Worm (Caenorhabditis elegans) whole organism, L1 larva: Measurements from ENCODE around the gene gldi-3.

Experiments used
- C04F5.9 ChIP-seq: sonication (generic microtip); optimal IDR thresholded peaks from 2 replicates; lab custom pipeline; 2016; ENCODE audit warnings: missing genetic modification characterization, missing compliant biosample characterization
- C34B4.2 ChIP-seq: sonication (generic microtip); optimal IDR thresholded peaks from 2 replicates; lab custom pipeline; 2017; ENCODE audit warnings: mild to moderate bottlenecking, missing genetic modification characterization, missing compliant biosample characterization
- F16B12.6 ChIP-seq: fragments of 150-350 bp; optimal IDR thresholded peaks from 2 replicates; lab custom pipeline; 2014; ENCODE audit warnings: missing biosample characterization, missing genetic modification characterization
- Y116A8C.19 ChIP-seq: sonication (generic microtip); optimal IDR thresholded peaks from 2 replicates; lab custom pipeline; 2016; ENCODE audit warnings: missing compliant biosample characterization, missing genetic modification characterization, borderline replicate concordance
- aha-1 ChIP-seq: fragments of 150-350 bp; optimal IDR thresholded peaks from 2 replicates; lab custom pipeline; 2014; ENCODE audit warnings: missing biosample characterization, missing genetic modification characterization
- alr-1 ChIP-seq: fragments of 200-800 bp; sonication (Bioruptor generic); optimal IDR thresholded peaks from 2 replicates; lab custom pipeline; 2018; ENCODE audit warnings: borderline replicate concordance, mild to moderate bottlenecking, missing genetic modification characterization, missing compliant biosample characterization
- blmp-1 ChIP-seq: fragments of 150-350 bp; optimal IDR thresholded peaks from 2 replicates; lab custom pipeline; 2014; ENCODE audit warnings: missing biosample characterization, missing genetic modification characterization
- ceh-63 ChIP-seq: fragments of 200-800 bp; sonication (Bioruptor generic); optimal IDR thresholded peaks from 2 replicates; lab custom pipeline; 2018; ENCODE audit warnings: mild to moderate bottlenecking, missing genetic modification characterization, missing compliant biosample characterization
- ceh-8 ChIP-seq: fragments of 200-800 bp; sonication (Bioruptor generic); optimal IDR thresholded peaks from 2 replicates; lab custom pipeline; 2018; ENCODE audit warnings: mild to moderate bottlenecking, missing genetic modification characterization, moderate library complexity, missing compliant biosample characterization
- ceh-82 ChIP-seq, 3 experiments: fragments of 150-350 bp in 1 of 3; sonication (generic microtip) in 2 of 3; optimal IDR thresholded peaks; 2 replicates each; lab custom pipeline; 2014 to 2017; ENCODE audit warnings: missing biosample characterization in 3 of 3, missing genetic modification characterization in 3 of 3
- ceh-88 ChIP-seq: fragments of 200-800 bp; sonication (Bioruptor generic); IDR thresholded peaks from 2 replicates; pipeline ENCODE4 v1.3.6; 2022; ENCODE audit warnings: missing genetic modification characterization, missing compliant biosample characterization
- dpl-1 ChIP-seq, 3 experiments: fragments of 150-350 bp in 2 of 3; sonication (generic microtip) in 1 of 3; optimal IDR thresholded peaks; 2 replicates each; lab custom pipeline; 2014 to 2017; ENCODE audit warnings: missing biosample characterization in 3 of 3, missing genetic modification characterization in 3 of 3, missing genetic modification reagents in 3 of 3
- efl-3 ChIP-seq: fragments of 200-800 bp; sonication (Bioruptor generic); optimal IDR thresholded peaks from 2 replicates; lab custom pipeline; 2018; ENCODE audit warnings: mild to moderate bottlenecking, missing genetic modification characterization, missing compliant biosample characterization
- elt-2 ChIP-seq: sonication (generic microtip); optimal IDR thresholded peaks from 2 replicates; lab custom pipeline; 2016; ENCODE audit warnings: missing genetic modification characterization, mild to moderate bottlenecking, inconsistent platforms, missing compliant biosample characterization, missing genetic modification reagents
- elt-3 ChIP-seq, 6 experiments: fragments of 150-350 bp in 1 of 6; sonication (generic microtip); optimal IDR thresholded peaks; 2 replicates each; lab custom pipeline; 2017 to 2018; ENCODE audit warnings: missing biosample characterization in 6 of 6, missing genetic modification characterization in 6 of 6, inconsistent platforms in 1 of 6
- fkh-10 ChIP-seq: sonication (generic microtip); optimal IDR thresholded peaks from 2 replicates; lab custom pipeline; 2017; ENCODE audit warnings: missing biosample characterization, missing genetic modification reagents, missing genetic modification characterization
- fkh-4 ChIP-seq: sonication (generic microtip); optimal IDR thresholded peaks from 2 replicates; lab custom pipeline; 2016; ENCODE audit warnings: missing compliant biosample characterization, missing genetic modification characterization, borderline replicate concordance
- fkh-8 ChIP-seq: sonication (generic microtip); optimal IDR thresholded peaks from 2 replicates; lab custom pipeline; 2016; ENCODE audit warnings: mild to moderate bottlenecking, missing genetic modification characterization, missing compliant biosample characterization
- fos-1 ChIP-seq: fragments of 150-350 bp; optimal IDR thresholded peaks from 2 replicates; lab custom pipeline; 2014; ENCODE audit warnings: missing biosample characterization, missing genetic modification characterization
- hlh-4 ChIP-seq: sonication (generic microtip); optimal IDR thresholded peaks from 2 replicates; lab custom pipeline; 2016; ENCODE audit warnings: mild to moderate bottlenecking, missing genetic modification characterization, missing compliant biosample characterization
- hpl-2 ChIP-seq: fragments of 150-350 bp; optimal IDR thresholded peaks from 2 replicates; lab custom pipeline; 2014; ENCODE audit warnings: missing biosample characterization, missing genetic modification reagents, missing genetic modification characterization
- isw-1 ChIP-seq: fragments of 200-800 bp; sonication (Bioruptor generic); IDR thresholded peaks from 2 replicates; pipeline ENCODE4 v1.3.6; 2022; ENCODE audit warnings: missing genetic modification characterization, missing compliant biosample characterization
- lin-14 ChIP-seq: fragments of 200-800 bp; sonication (Bioruptor generic); optimal IDR thresholded peaks from 2 replicates; lab custom pipeline; 2018; ENCODE audit warnings: mild to moderate bottlenecking, missing genetic modification characterization, moderate library complexity, missing compliant biosample characterization
- lin-39 ChIP-seq: fragments of 150-350 bp; optimal IDR thresholded peaks from 2 replicates; lab custom pipeline; 2014; ENCODE audit warnings: missing biosample characterization, missing genetic modification reagents, missing genetic modification characterization
- lir-3 ChIP-seq: sonication (generic microtip); optimal IDR thresholded peaks from 2 replicates; lab custom pipeline; 2016; ENCODE audit warnings: mild to moderate bottlenecking, missing genetic modification characterization, moderate library complexity, missing compliant biosample characterization; ENCODE audit not compliant: poor library complexity
- mdl-1 ChIP-seq, 2 experiments: fragments of 150-350 bp; optimal IDR thresholded peaks; 2 replicates each; lab custom pipeline; 2014 to 2017; ENCODE audit warnings: missing biosample characterization in 2 of 2, missing genetic modification characterization in 2 of 2, inconsistent platforms in 1 of 2
- mef-2 ChIP-seq: fragments of 150-350 bp; optimal IDR thresholded peaks from 2 replicates; lab custom pipeline; 2014; ENCODE audit warnings: missing biosample characterization, missing genetic modification characterization
- nhr-11 ChIP-seq: fragments of 150-350 bp; optimal IDR thresholded peaks from 2 replicates; lab custom pipeline; 2014; ENCODE audit warnings: missing biosample characterization, missing genetic modification characterization
- nhr-19 ChIP-seq: fragments of 200-800 bp; sonication (Bioruptor generic); conservative IDR thresholded peaks from 2 replicates; pipeline ENCODE4 v1.3.6; 2022; ENCODE audit warnings: missing genetic modification characterization, missing compliant biosample characterization
- nhr-28 ChIP-seq: fragments of 150-350 bp; optimal IDR thresholded peaks from 2 replicates; lab custom pipeline; 2014; ENCODE audit warnings: missing biosample characterization, missing genetic modification characterization
- nhr-47 ChIP-seq: sonication (generic microtip); optimal IDR thresholded peaks from 2 replicates; lab custom pipeline; 2016; ENCODE audit warnings: mild to moderate bottlenecking, missing genetic modification characterization, moderate library complexity, missing compliant biosample characterization
- nhr-76 ChIP-seq: sonication (generic microtip); optimal IDR thresholded peaks from 2 replicates; lab custom pipeline; 2017; ENCODE audit warnings: missing biosample characterization, missing genetic modification characterization
- nhr-77 ChIP-seq: fragments of 150-350 bp; optimal IDR thresholded peaks from 2 replicates; lab custom pipeline; 2014; ENCODE audit warnings: missing biosample characterization, missing genetic modification characterization
- nhr-84 ChIP-seq: sonication (generic microtip); optimal IDR thresholded peaks from 2 replicates; lab custom pipeline; 2017; ENCODE audit warnings: missing biosample characterization, missing genetic modification characterization
- pag-3 ChIP-seq: sonication (generic microtip); optimal IDR thresholded peaks from 2 replicates; lab custom pipeline; 2017; ENCODE audit warnings: missing genetic modification characterization, mild to moderate bottlenecking, missing compliant biosample characterization, antibody characterized with exemption, borderline replicate concordance; ENCODE audit not compliant: insufficient read depth
- pax-3 ChIP-seq: fragments of 200-800 bp; sonication (Bioruptor generic); optimal IDR thresholded peaks from 2 replicates; lab custom pipeline; 2018; ENCODE audit warnings: mild to moderate bottlenecking, missing genetic modification characterization, moderate library complexity, missing compliant biosample characterization
- rnt-1 ChIP-seq: sonication (generic microtip); optimal IDR thresholded peaks from 2 replicates; lab custom pipeline; 2016; ENCODE audit warnings: mild to moderate bottlenecking, missing genetic modification characterization, moderate library complexity, missing compliant biosample characterization
- skn-1 ChIP-seq: fragments of 150-350 bp; optimal IDR thresholded peaks from 2 replicates; lab custom pipeline; 2014; ENCODE audit warnings: missing biosample characterization, missing genetic modification characterization
- snpc-4 ChIP-seq: fragments of 150-350 bp; optimal IDR thresholded peaks from 2 replicates; lab custom pipeline; 2014; ENCODE audit warnings: missing biosample characterization, missing genetic modification characterization
- snu-23 ChIP-seq: sonication (generic microtip); optimal IDR thresholded peaks from 2 replicates; lab custom pipeline; 2016; ENCODE audit warnings: missing genetic modification characterization, missing compliant biosample characterization
- sox-4 ChIP-seq: sonication (generic microtip); optimal IDR thresholded peaks from 2 replicates; lab custom pipeline; 2016; ENCODE audit warnings: missing genetic modification characterization, missing compliant biosample characterization
- sptf-1 ChIP-seq: fragments of 150-350 bp; optimal IDR thresholded peaks from 2 replicates; lab custom pipeline; 2014; ENCODE audit warnings: missing biosample characterization, missing genetic modification characterization
- sup-37 ChIP-seq: fragments of 200-800 bp; sonication (Bioruptor generic); optimal IDR thresholded peaks from 2 replicates; lab custom pipeline; 2018; ENCODE audit warnings: mild to moderate bottlenecking, missing genetic modification characterization, missing compliant biosample characterization
- swsn-7 ChIP-seq: sonication (generic microtip); optimal IDR thresholded peaks from 2 replicates; lab custom pipeline; 2016; ENCODE audit warnings: missing genetic modification characterization, missing compliant biosample characterization
- tbx-2 ChIP-seq: sonication (generic microtip); optimal IDR thresholded peaks from 2 replicates; lab custom pipeline; 2016; ENCODE audit warnings: missing genetic modification characterization, missing compliant biosample characterization
- unc-30 ChIP-seq: sonication (generic microtip); optimal IDR thresholded peaks from 2 replicates; lab custom pipeline; 2017; ENCODE audit warnings: missing biosample characterization, missing genetic modification characterization
- unc-62 ChIP-seq: fragments of 150-350 bp; optimal IDR thresholded peaks from 2 replicates; lab custom pipeline; 2014; ENCODE audit warnings: missing biosample characterization, missing genetic modification reagents, missing genetic modification characterization
- unc-86 ChIP-seq: sonication (generic microtip); optimal IDR thresholded peaks from 2 replicates; lab custom pipeline; 2016; ENCODE audit warnings: missing genetic modification characterization, missing compliant biosample characterization
- zip-4 ChIP-seq: fragments of 200-800 bp; sonication (Bioruptor generic); optimal IDR thresholded peaks from 2 replicates; lab custom pipeline; 2018; ENCODE audit warnings: mild to moderate bottlenecking, missing genetic modification characterization, moderate library complexity, missing compliant biosample characterization
- ztf-11 ChIP-seq, 2 experiments: sonication (generic microtip); optimal IDR thresholded peaks; 2 replicates each; lab custom pipeline; 2016 to 2017; ENCODE audit warnings: missing genetic modification characterization in 2 of 2, missing biosample characterization in 1 of 2, missing compliant biosample characterization in 1 of 2
- ztf-4 ChIP-seq: fragments of 150-350 bp; optimal IDR thresholded peaks from 2 replicates; lab custom pipeline; 2014; ENCODE audit warnings: missing biosample characterization, missing genetic modification characterization

gldi-3 gene

ce11 chrII:9283668-9284357, 3.9 kb upstream of the gldi-3 start (continued):
- TF ChIP-seq fkh-10 (GFP tag; lab: Kevin White, UChicago): no peak
- TF ChIP-seq ztf-4 (tag; lab: Kevin White, UChicago): peak; percentile 48
- TF ChIP-seq aha-1: no peak
- TF ChIP-seq hpl-2 (GFP tag; lab: Kevin White, UChicago): no peak
- TF ChIP-seq lin-14 (GFP tag; lab: Kevin White, UChicago): peak; percentile 95
- peak; percentile 79 for TF ChIP-seq nhr-11
- no peak for TF ChIP-seq nhr-77
- no peak for TF ChIP-seq ceh-82 (tag; optimal IDR thresholded peaks at IDR 0.05; lab: Kevin White, UChicago)
- no peak for TF ChIP-seq sptf-1 (tag; lab: Kevin White, UChicago)
- TF ChIP-seq sup-37 (GFP tag; lab: Kevin White, UChicago): no peak
- peak; percentile 86 for TF ChIP-seq nhr-19 (GFP tag; lab: Robert Waterston, UW)
- TF ChIP-seq nhr-28: no peak
- no peak for TF ChIP-seq nhr-76 (tag; lab: Kevin White, UChicago)
- TF ChIP-seq lir-3: peak; percentile 69
- TF ChIP-seq Y116A8C.19: no peak
- TF ChIP-seq fos-1 (tag; lab: Kevin White, UChicago): no peak
- TF ChIP-seq snpc-4 (tag; lab: Kevin White, UChicago): no peak
- peak; percentile 66 for TF ChIP-seq skn-1 (tag; lab: Kevin White, UChicago)
- no peak for TF ChIP-seq sox-4 (tag; lab: Kevin White, UChicago)
- TF ChIP-seq unc-62 (GFP tag; lab: Kevin White, UChicago): no peak
- no peak for TF ChIP-seq pag-3
- peak; percentile 69 for TF ChIP-seq elt-2 (tag; lab: Kevin White, UChicago)
- peak in 2 of 3 experiments; percentile 19 to 51 for TF ChIP-seq dpl-1 (GFP tag; optimal IDR thresholded peaks at IDR 0.05; lab: Kevin White, UChicago)
- TF ChIP-seq ceh-63 (GFP tag; lab: Kevin White, UChicago): no peak
- peak; percentile 92 for TF ChIP-seq rnt-1
- TF ChIP-seq swsn-7: peak; percentile 64
- peak; percentile 86 for TF ChIP-seq snu-23
- TF ChIP-seq mef-2 (tag; lab: Kevin White, UChicago): no peak
- TF ChIP-seq elt-3 (tag; optimal IDR thresholded peaks at IDR 0.05; lab: Kevin White, UChicago): peak in 2 of 6 experiments; percentile 88 to 97
- no peak for TF ChIP-seq unc-30
- TF ChIP-seq efl-3 (GFP tag; lab: Kevin White, UChicago): no peak
- TF ChIP-seq blmp-1 (tag; lab: Kevin White, UChicago): peak; percentile 79
- TF ChIP-seq ceh-88: peak; percentile 50; the same call in 1 of the 2 replicates
- TF ChIP-seq F16B12.6 (tag; lab: Kevin White, UChicago): no peak
- TF ChIP-seq zip-4: peak; percentile 29
- TF ChIP-seq unc-86 (tag; lab: Kevin White, UChicago): no peak
- TF ChIP-seq mdl-1 (tag; optimal IDR thresholded peaks at IDR 0.05; lab: Kevin White, UChicago): peak in 1 of 2 experiments; percentile 98
- TF ChIP-seq ztf-11 (tag; optimal IDR thresholded peaks at IDR 0.05; lab: Kevin White, UChicago): no peak
- peak; percentile 33 for TF ChIP-seq fkh-8 (tag; lab: Kevin White, UChicago)
- TF ChIP-seq isw-1 (GFP tag; lab: Robert Waterston, UW): no peak
- TF ChIP-seq alr-1 (tag; lab: Kevin White, UChicago): no peak
- no peak for TF ChIP-seq fkh-4 (tag; lab: Kevin White, UChicago)
- TF ChIP-seq lin-39 (tag; lab: Kevin White, UChicago): peak; percentile 87
- TF ChIP-seq pax-3 (tag; lab: Kevin White, UChicago): no peak
- TF ChIP-seq ceh-8: no peak
- TF ChIP-seq nhr-84: no peak
- TF ChIP-seq nhr-47: peak; percentile 71
- no peak for TF ChIP-seq C04F5.9 (tag; lab: Kevin White, UChicago)
- TF ChIP-seq hlh-4 (tag; lab: Kevin White, UChicago): no peak
- TF ChIP-seq C34B4.2: no peak
- TF ChIP-seq tbx-2 (tag; lab: Kevin White, UChicago): peak; percentile 75
